Fruit fly (Drosophila melanogaster) whole organism, embryonic: ENCODE measurements around the gene Sap130.

Experiments used
- Awh ChIP-seq: fragments of 200-800 bp; sonication (Bioruptor generic); IDR thresholded peaks from 2 replicates; pipeline ENCODE4, ENCODE4 v1.3.6; 2022; ENCODE audit warnings: missing biosample characterization, missing genetic modification characterization
- C15 ChIP-seq: fragments of 200-800 bp; sonication (Bioruptor generic); IDR thresholded peaks from 3 replicates; pipeline ENCODE4 v1.3.6; 2022; ENCODE audit warnings: missing biosample characterization, missing genetic modification characterization
- CG10147 ChIP-seq: fragments of 200-800 bp; sonication (Bioruptor generic); optimal IDR thresholded peaks from 2 replicates; lab custom pipeline; 2019; ENCODE audit warnings: missing biosample characterization, mild to moderate bottlenecking, missing genetic modification characterization, moderate library complexity
- CG1024 ChIP-seq: fragments of 200-800 bp; sonication (Bioruptor generic); IDR thresholded peaks from 2 replicates; pipeline ENCODE4 v1.3.6; 2022; ENCODE audit warnings: missing biosample characterization, missing genetic modification characterization
- CG12391 ChIP-seq: fragments of 200-800 bp; sonication (Bioruptor generic); optimal IDR thresholded peaks from 3 replicates; lab custom pipeline; 2018; ENCODE audit warnings: missing biosample characterization, mild to moderate bottlenecking, missing genetic modification characterization, moderate library complexity
- CG12769 ChIP-seq: fragments of 200-800 bp; sonication (Bioruptor generic); optimal IDR thresholded peaks from 2 replicates; lab custom pipeline; 2019; ENCODE audit warnings: missing biosample characterization, mild to moderate bottlenecking, missing genetic modification characterization, moderate library complexity
- CG13624 ChIP-seq: fragments of 200-800 bp; sonication (Bioruptor generic); optimal IDR thresholded peaks from 2 replicates; lab custom pipeline; 2016; ENCODE audit warnings: missing biosample characterization, missing genetic modification characterization
- CG16813 ChIP-seq: fragments of 200-800 bp; sonication (Bioruptor generic); IDR thresholded peaks from 3 replicates; pipeline ENCODE4 v1.3.6; 2022; ENCODE audit warnings: missing biosample characterization, missing genetic modification characterization; ENCODE audit not compliant: partially characterized antibody
- CG18599 ChIP-seq: fragments of 200-800 bp; sonication (Bioruptor generic); optimal IDR thresholded peaks from 3 replicates; lab custom pipeline; 2017; ENCODE audit warnings: missing biosample characterization, missing genetic modification characterization, mild to moderate bottlenecking, moderate library complexity, missing genetic modification reagents
- CG2678 ChIP-seq: fragments of 200-800 bp; sonication (Bioruptor generic); optimal IDR thresholded peaks from 3 replicates; lab custom pipeline; 2019; ENCODE audit warnings: missing biosample characterization, mild to moderate bottlenecking, missing genetic modification characterization, moderate library complexity
- CG2712 ChIP-seq: fragments of 200-800 bp; optimal IDR thresholded peaks from 3 replicates; lab custom pipeline; 2019; ENCODE audit warnings: missing biosample characterization, mild to moderate bottlenecking, missing genetic modification characterization, moderate library complexity
- CG31365 ChIP-seq: fragments of 200-800 bp; sonication (Bioruptor generic); optimal IDR thresholded peaks from 2 replicates; lab custom pipeline; 2018; ENCODE audit warnings: missing biosample characterization, mild to moderate bottlenecking, missing genetic modification characterization
- CG3407 ChIP-seq: fragments of 200-800 bp; sonication (Bioruptor generic); optimal IDR thresholded peaks from 2 replicates; lab custom pipeline; 2018; ENCODE audit warnings: missing biosample characterization, mild to moderate bottlenecking, missing genetic modification characterization
- CG34376 ChIP-seq: fragments of 200-800 bp; sonication (Bioruptor generic); optimal IDR thresholded peaks from 2 replicates; lab custom pipeline; 2018; ENCODE audit warnings: missing biosample characterization, mild to moderate bottlenecking, missing genetic modification characterization
- CG34422 ChIP-seq: fragments of 200-800 bp; sonication (Bioruptor generic); IDR thresholded peaks from 3 replicates; pipeline ENCODE4 v1.3.6; 2022; ENCODE audit warnings: missing biosample characterization, missing genetic modification characterization
- CG4854 ChIP-seq: fragments of 200-800 bp; sonication (Bioruptor generic); optimal IDR thresholded peaks from 2 replicates; lab custom pipeline; 2016; ENCODE audit warnings: missing biosample characterization, missing genetic modification characterization, inconsistent platforms
- CG6654 ChIP-seq: fragments of 200-800 bp; sonication (Bioruptor generic); optimal IDR thresholded peaks from 2 replicates; lab custom pipeline; 2017; ENCODE audit warnings: missing biosample characterization, mild to moderate bottlenecking, missing genetic modification characterization
- CG7745 ChIP-seq: fragments of 200-800 bp; sonication (Bioruptor generic); optimal IDR thresholded peaks from 2 replicates; lab custom pipeline; 2018; ENCODE audit warnings: missing biosample characterization, mild to moderate bottlenecking, missing genetic modification characterization, moderate library complexity
- CG7987 ChIP-seq: fragments of 200-800 bp; sonication (Bioruptor generic); optimal IDR thresholded peaks from 2 replicates; lab custom pipeline; 2018; ENCODE audit warnings: missing biosample characterization, mild to moderate bottlenecking, missing genetic modification characterization, moderate library complexity
- CG8281 ChIP-seq: fragments of 200-800 bp; sonication (Bioruptor generic); optimal IDR thresholded peaks from 2 replicates; lab custom pipeline; 2018; ENCODE audit warnings: missing biosample characterization, mild to moderate bottlenecking, missing genetic modification characterization, moderate library complexity
- CG8388 ChIP-seq: fragments of 200-800 bp; sonication (Bioruptor generic); optimal IDR thresholded peaks from 2 replicates; lab custom pipeline; 2019; ENCODE audit warnings: missing biosample characterization, mild to moderate bottlenecking, missing genetic modification characterization, moderate library complexity
- CG9727 ChIP-seq: fragments of 200-800 bp; sonication (Bioruptor generic); optimal IDR thresholded peaks from 3 replicates; lab custom pipeline; 2017; ENCODE audit warnings: missing biosample characterization, mild to moderate bottlenecking, missing genetic modification characterization
- H15 ChIP-seq: fragments of 200-800 bp; sonication (Bioruptor generic); IDR thresholded peaks from 3 replicates; pipeline ENCODE4 v1.3.6; 2022; ENCODE audit warnings: missing biosample characterization, missing genetic modification characterization
- Hmr ChIP-seq: fragments of 200-800 bp; sonication (Bioruptor generic); optimal IDR thresholded peaks from 3 replicates; lab custom pipeline; 2017; ENCODE audit warnings: mild to moderate bottlenecking, missing biosample characterization, missing genetic modification reagents, missing genetic modification characterization
- Lhr ChIP-seq: fragments of 200-800 bp; sonication (Bioruptor generic); optimal IDR thresholded peaks from 3 replicates; lab custom pipeline; 2017; ENCODE audit warnings: mild to moderate bottlenecking, missing biosample characterization, missing genetic modification reagents, missing genetic modification characterization
- Mad ChIP-seq: fragments of 200-800 bp; sonication (Bioruptor generic); optimal IDR thresholded peaks from 2 replicates; lab custom pipeline; 2016; ENCODE audit warnings: missing biosample characterization, missing genetic modification characterization
- Sin3A ChIP-seq: fragments of >200 bp; optimal IDR thresholded peaks from 2 replicates; lab custom pipeline; 2018
- Sox100B ChIP-seq: fragments of 200-800 bp; sonication (Bioruptor generic); optimal IDR thresholded peaks from 3 replicates; lab custom pipeline; 2018; ENCODE audit warnings: missing biosample characterization, mild to moderate bottlenecking, missing genetic modification characterization
- YL-1 ChIP-seq: fragments of 200-800 bp; sonication (Bioruptor generic); optimal IDR thresholded peaks from 3 replicates; lab custom pipeline; 2017; ENCODE audit warnings: missing biosample characterization, mild to moderate bottlenecking, missing genetic modification characterization
- bab2 ChIP-seq: fragments of 200-800 bp; sonication (Bioruptor generic); optimal IDR thresholded peaks from 2 replicates; lab custom pipeline; 2016; ENCODE audit warnings: missing biosample characterization, missing genetic modification characterization
- cwo ChIP-seq: fragments of 200-800 bp; sonication (Bioruptor generic); optimal IDR thresholded peaks from 3 replicates; lab custom pipeline; 2017; ENCODE audit warnings: missing biosample characterization, missing genetic modification characterization, mild to moderate bottlenecking, moderate library complexity, missing genetic modification reagents
- danr ChIP-seq: fragments of 200-800 bp; sonication (Bioruptor generic); IDR thresholded peaks from 2 replicates; pipeline ENCODE4 v1.3.6; 2022; ENCODE audit warnings: missing biosample characterization, missing genetic modification characterization
- exex ChIP-seq: fragments of 200-800 bp; sonication (Bioruptor generic); optimal IDR thresholded peaks from 4 replicates; lab custom pipeline; 2018; ENCODE audit warnings: missing biosample characterization, mild to moderate bottlenecking, missing genetic modification characterization, moderate library complexity
- fru ChIP-seq: fragments of >200 bp; optimal IDR thresholded peaks from 2 replicates; lab custom pipeline; 2017
- grn ChIP-seq: fragments of 200-800 bp; sonication (Bioruptor generic); optimal IDR thresholded peaks from 3 replicates; lab custom pipeline; 2017; ENCODE audit warnings: missing biosample characterization, missing genetic modification characterization
- gsb ChIP-seq: fragments of 200-800 bp; sonication (Bioruptor generic); IDR thresholded peaks from 2 replicates; pipeline ENCODE4 v1.3.6; 2022; ENCODE audit warnings: missing biosample characterization, missing genetic modification characterization
- her ChIP-seq: fragments of 200-800 bp; sonication (Bioruptor generic); optimal IDR thresholded peaks from 2 replicates; lab custom pipeline; 2016; ENCODE audit warnings: missing biosample characterization, missing genetic modification characterization
- hkb ChIP-seq, 2 experiments: fragments of 200-800 bp in 1 of 2; fragments of >200 bp in 1 of 2; sonication (Bioruptor generic) in 1 of 2; IDR thresholded peaks in 1 of 2; optimal IDR thresholded peaks in 1 of 2; 2 replicates each; pipeline versions ENCODE4 v1.3.6 to Lab custom; 2017 to 2022; ENCODE audit warnings: missing biosample characterization in 1 of 2, missing genetic modification characterization in 1 of 2
- ken ChIP-seq: fragments of 200-800 bp; sonication (Bioruptor generic); IDR thresholded peaks from 3 replicates; pipeline ENCODE4 v1.3.6; 2022; ENCODE audit warnings: missing biosample characterization, missing genetic modification characterization
- oc ChIP-seq: fragments of 200-800 bp; sonication (Bioruptor generic); optimal IDR thresholded peaks from 2 replicates; lab custom pipeline; 2018; ENCODE audit warnings: missing biosample characterization, mild to moderate bottlenecking, missing genetic modification characterization, moderate library complexity
- onecut ChIP-seq: fragments of 200-800 bp; sonication (Bioruptor generic); IDR thresholded peaks from 2 replicates; pipeline ENCODE4 v1.3.6; 2022; ENCODE audit warnings: missing biosample characterization, missing genetic modification characterization
- pb ChIP-seq: fragments of 200-800 bp; sonication (Bioruptor generic); optimal IDR thresholded peaks from 3 replicates; lab custom pipeline; 2016; ENCODE audit warnings: missing biosample characterization, missing genetic modification characterization
- pfk ChIP-seq: fragments of 200-800 bp; sonication (Bioruptor generic); optimal IDR thresholded peaks from 2 replicates; lab custom pipeline; 2018; ENCODE audit warnings: missing biosample characterization, mild to moderate bottlenecking, missing genetic modification characterization, moderate library complexity
- pho ChIP-seq: fragments of 200-800 bp; sonication (Bioruptor generic); optimal IDR thresholded peaks from 2 replicates; lab custom pipeline; 2016; ENCODE audit warnings: missing biosample characterization, missing genetic modification characterization
- pita ChIP-seq: fragments of 200-800 bp; sonication (Bioruptor generic); optimal IDR thresholded peaks from 2 replicates; lab custom pipeline; 2017; ENCODE audit warnings: missing biosample characterization, mild to moderate bottlenecking, missing genetic modification characterization
- pros ChIP-seq: fragments of 200-800 bp; sonication (Bioruptor generic); optimal IDR thresholded peaks from 3 replicates; lab custom pipeline; 2019; ENCODE audit warnings: missing biosample characterization, mild to moderate bottlenecking, missing genetic modification characterization, moderate library complexity
- pum ChIP-seq: fragments of 200-800 bp; sonication (Bioruptor generic); optimal IDR thresholded peaks from 2 replicates; lab custom pipeline; 2016; ENCODE audit warnings: missing biosample characterization, missing genetic modification characterization
- row ChIP-seq: fragments of 200-800 bp; sonication (Bioruptor generic); IDR thresholded peaks from 3 replicates; pipeline ENCODE4 v1.3.6; 2022; ENCODE audit warnings: missing biosample characterization, missing genetic modification characterization
- unpg ChIP-seq: fragments of 200-800 bp; sonication (Bioruptor generic); optimal IDR thresholded peaks from 3 replicates; lab custom pipeline; 2018; ENCODE audit warnings: missing biosample characterization, mild to moderate bottlenecking, missing genetic modification characterization, moderate library complexity
- zf30C ChIP-seq: fragments of 200-800 bp; sonication (Bioruptor generic); optimal IDR thresholded peaks from 3 replicates; lab custom pipeline; 2018; ENCODE audit warnings: missing biosample characterization, mild to moderate bottlenecking, missing genetic modification characterization

Gene Sap130

dm6 chr3L:12804730-12805170, 952 bp upstream of the Sap130 start, which contains the start of gene Atg1 (continued):
- TF ChIP-seq Sin3A (lab: Kevin White, UChicago) (peak; percentile 6), pita (GFP tag; lab: Kevin White, UChicago) (no peak), grn (GFP tag; lab: Kevin White, UChicago) (peak; percentile 13), CG7745 (tag; lab: Kevin White, UChicago) (no peak), Awh (GFP tag; lab: Robert Waterston, UW) (no peak), onecut (GFP tag; lab: Robert Waterston, UW) (no peak; the same call in 1 of the 2 replicates), pfk (GFP tag; lab: Kevin White, UChicago) (no peak), CG34376 (GFP tag; lab: Kevin White, UChicago) (peak; percentile 17), danr (GFP tag; lab: Robert Waterston, UW) (no peak), ken (GFP tag; lab: Robert Waterston, UW) (peak; percentile 39; the same call in 1 of the 3 replicates), CG9727 (GFP tag; lab: Kevin White, UChicago) (no peak), CG16813 (GFP tag; lab: Robert Waterston, UW) (peak; percentile 38; the same call in 1 of the 3 replicates), oc (tag; lab: Kevin White, UChicago) (no peak), hkb (optimal IDR thresholded peaks at IDR 0.05; lab: Kevin White, UChicago) (no peak), hkb (GFP tag; IDR thresholded peaks at IDR 0.05; lab: Robert Waterston, UW) (peak; percentile 8; the same call in 1 of the 2 replicates), pros (peak; percentile 49), Lhr (GFP tag; lab: Kevin White, UChicago) (peak; percentile 20), CG10147 (GFP tag; lab: Kevin White, UChicago) (peak; percentile 16), CG31365 (tag; lab: Kevin White, UChicago) (no peak), exex (tag; lab: Kevin White, UChicago) (peak; percentile 71), bab2 (GFP tag; lab: Kevin White, UChicago) (no peak), CG12391 (tag; lab: Kevin White, UChicago) (no peak), cwo (GFP tag; lab: Kevin White, UChicago) (peak; percentile 26), Hmr (peak; percentile 37), YL-1 (GFP tag; lab: Kevin White, UChicago) (peak; percentile 3), CG6654 (GFP tag; lab: Kevin White, UChicago) (no peak), CG1024 (GFP tag; lab: Robert Waterston, UW) (no peak), CG13624 (GFP tag; lab: Kevin White, UChicago) (no peak), CG7987 (GFP tag; lab: Kevin White, UChicago) (peak; percentile 52), C15 (GFP tag; lab: Robert Waterston, UW) (no peak), H15 (no peak), CG2712 (tag; lab: Kevin White, UChicago) (peak; percentile 36), CG12769 (tag; lab: Kevin White, UChicago) (peak; percentile 25), her (GFP tag; lab: Kevin White, UChicago) (peak; percentile 51), CG34422 (GFP tag; lab: Robert Waterston, UW) (peak; percentile 36; the same call in 1 of the 3 replicates), CG2678 (tag; lab: Kevin White, UChicago) (peak; percentile 15), CG8281 (tag; lab: Kevin White, UChicago) (no peak), zf30C (GFP tag; lab: Kevin White, UChicago) (peak; percentile 10), fru (lab: Kevin White, UChicago) (no peak), CG8388 (GFP tag; lab: Kevin White, UChicago) (no peak), pho (no peak), pb (peak; percentile 9), CG4854 (GFP tag; lab: Kevin White, UChicago) (no peak), CG3407 (GFP tag; lab: Kevin White, UChicago) (no peak), row (GFP tag; lab: Robert Waterston, UW) (peak; percentile 37; the same call in 2 of the 3 replicates), unpg (no peak), Sox100B (no peak), gsb (GFP tag; lab: Robert Waterston, UW) (no peak), CG18599 (GFP tag; lab: Kevin White, UChicago) (peak; percentile 26), pum (GFP tag; lab: Kevin White, UChicago) (no peak), Mad (no peak)
